Fruit fly (Drosophila melanogaster) whole organism, embryonic: ENCODE measurements around the gene His3.3B.

ENCODE experiments used
- BtbVII ChIP-seq: fragments of 200-800 bp; sonication (Bioruptor generic); optimal IDR thresholded peaks from 3 replicates; lab custom pipeline; 2017; ENCODE audit warnings: missing biosample characterization, mild to moderate bottlenecking, missing genetic modification characterization
- CG10431 ChIP-seq: fragments of 200-800 bp; sonication (Bioruptor generic); optimal IDR thresholded peaks from 3 replicates; lab custom pipeline; 2018; ENCODE audit warnings: missing biosample characterization, mild to moderate bottlenecking, missing genetic modification characterization
- CG11696 ChIP-seq: fragments of 200-800 bp; sonication (Bioruptor generic); IDR thresholded peaks from 2 replicates; pipeline ENCODE4 v1.3.6; 2022; ENCODE audit warnings: missing biosample characterization, missing genetic modification characterization
- CG11723 ChIP-seq: fragments of 200-800 bp; sonication (Bioruptor generic); optimal IDR thresholded peaks from 2 replicates; lab custom pipeline; 2017; ENCODE audit warnings: missing biosample characterization, mild to moderate bottlenecking, missing genetic modification characterization
- CG12071 ChIP-seq: fragments of 200-800 bp; sonication (Bioruptor generic); optimal IDR thresholded peaks from 3 replicates; lab custom pipeline; 2018; ENCODE audit warnings: missing biosample characterization, mild to moderate bottlenecking, missing genetic modification characterization
- CG1233 ChIP-seq: fragments of 200-800 bp; sonication (Bioruptor generic); optimal IDR thresholded peaks from 4 replicates; lab custom pipeline; 2018; ENCODE audit warnings: missing biosample characterization, mild to moderate bottlenecking, missing genetic modification characterization
- CG12942 ChIP-seq: fragments of 200-800 bp; sonication (Bioruptor generic); optimal IDR thresholded peaks from 3 replicates; lab custom pipeline; 2016; ENCODE audit warnings: missing biosample characterization, missing genetic modification characterization
- CG14050 ChIP-seq: fragments of 200-800 bp; sonication (Bioruptor generic); IDR thresholded peaks from 3 replicates; pipeline ENCODE4 v1.3.6; 2022; ENCODE audit warnings: missing biosample characterization, missing genetic modification characterization
- CG16863 ChIP-seq: fragments of 200-800 bp; sonication (Bioruptor generic); optimal IDR thresholded peaks from 3 replicates; lab custom pipeline; 2016; ENCODE audit warnings: missing biosample characterization, missing genetic modification characterization
- CG18619 ChIP-seq: fragments of 200-800 bp; sonication (Bioruptor generic); optimal IDR thresholded peaks from 3 replicates; lab custom pipeline; 2017; ENCODE audit warnings: missing biosample characterization, mild to moderate bottlenecking, missing genetic modification characterization
- CG2202 ChIP-seq: fragments of 200-800 bp; sonication (Bioruptor generic); optimal IDR thresholded peaks from 2 replicates; lab custom pipeline; 2018; ENCODE audit warnings: missing biosample characterization, mild to moderate bottlenecking, missing genetic modification characterization
- CG31388 ChIP-seq: fragments of 200-800 bp; sonication (Bioruptor generic); optimal IDR thresholded peaks from 2 replicates; lab custom pipeline; 2016; ENCODE audit warnings: missing biosample characterization, missing genetic modification characterization
- CG3163 ChIP-seq: fragments of 200-800 bp; sonication (Bioruptor generic); optimal IDR thresholded peaks from 3 replicates; lab custom pipeline; 2016; ENCODE audit warnings: missing biosample characterization, missing genetic modification characterization
- CG34224 ChIP-seq: fragments of 200-800 bp; sonication (Bioruptor generic); IDR thresholded peaks from 3 replicates; pipeline ENCODE4 v1.3.6; 2022; ENCODE audit warnings: missing biosample characterization, missing genetic modification characterization; ENCODE audit not compliant: partially characterized antibody
- CG4707 ChIP-seq: fragments of 200-800 bp; sonication (Bioruptor generic); optimal IDR thresholded peaks from 2 replicates; lab custom pipeline; 2018; ENCODE audit warnings: missing biosample characterization, mild to moderate bottlenecking, missing genetic modification characterization, moderate library complexity
- CG5180 ChIP-seq: fragments of 200-800 bp; sonication (Bioruptor generic); optimal IDR thresholded peaks from 3 replicates; lab custom pipeline; 2017; ENCODE audit warnings: missing biosample characterization, missing genetic modification characterization, mild to moderate bottlenecking, moderate library complexity, missing genetic modification reagents
- CG6654 ChIP-seq: fragments of 200-800 bp; sonication (Bioruptor generic); optimal IDR thresholded peaks from 2 replicates; lab custom pipeline; 2017; ENCODE audit warnings: missing biosample characterization, mild to moderate bottlenecking, missing genetic modification characterization
- CG6813 ChIP-seq: fragments of 200-800 bp; sonication (Bioruptor generic); optimal IDR thresholded peaks from 2 replicates; lab custom pipeline; 2017; ENCODE audit warnings: missing biosample characterization, missing genetic modification characterization, mild to moderate bottlenecking, moderate library complexity, missing genetic modification reagents
- CG7786 ChIP-seq: fragments of 200-800 bp; sonication (Bioruptor generic); optimal IDR thresholded peaks from 2 replicates; lab custom pipeline; 2016; ENCODE audit warnings: missing biosample characterization, missing genetic modification characterization
- CG9609 ChIP-seq: fragments of 200-800 bp; sonication (Bioruptor generic); optimal IDR thresholded peaks from 3 replicates; lab custom pipeline; 2016; ENCODE audit warnings: missing biosample characterization, missing genetic modification characterization
- CG9932 ChIP-seq: fragments of 200-800 bp; sonication (Bioruptor generic); IDR thresholded peaks from 2 replicates; pipeline ENCODE4 v1.3.6; 2022; ENCODE audit warnings: missing biosample characterization, missing genetic modification characterization
- CHES-1-like ChIP-seq: fragments of 200-800 bp; sonication (Bioruptor generic); optimal IDR thresholded peaks from 2 replicates; lab custom pipeline; 2016; ENCODE audit warnings: missing biosample characterization, missing genetic modification characterization
- Dek ChIP-seq: fragments of 200-800 bp; sonication (Bioruptor generic); optimal IDR thresholded peaks from 3 replicates; lab custom pipeline; 2019; ENCODE audit warnings: missing biosample characterization, mild to moderate bottlenecking, missing genetic modification characterization, moderate library complexity
- Dip2 ChIP-seq: fragments of 200-800 bp; sonication (Bioruptor generic); IDR thresholded peaks from 2 replicates; pipeline ENCODE4 v1.3.6; 2022; ENCODE audit warnings: missing biosample characterization, missing genetic modification characterization
- Hr39 ChIP-seq: fragments of >200 bp; optimal IDR thresholded peaks from 2 replicates; lab custom pipeline; 2017
- Myb ChIP-seq: fragments of 200-800 bp; sonication (Bioruptor generic); optimal IDR thresholded peaks from 2 replicates; lab custom pipeline; 2016; ENCODE audit warnings: missing biosample characterization, missing genetic modification characterization
- Neu2 ChIP-seq: fragments of 200-800 bp; sonication (Bioruptor generic); optimal IDR thresholded peaks from 3 replicates; lab custom pipeline; 2016; ENCODE audit warnings: missing biosample characterization, missing genetic modification characterization, borderline replicate concordance
- Pdp1 ChIP-seq, 2 experiments: fragments of 200-800 bp; sonication (Bioruptor generic); optimal IDR thresholded peaks; 3 replicates each; lab custom pipeline; 2016; ENCODE audit warnings: missing biosample characterization in 2 of 2, missing genetic modification characterization in 2 of 2, mild to moderate bottlenecking in 1 of 2, moderate library complexity in 1 of 2
- Poxn ChIP-seq: fragments of 200-800 bp; sonication (Bioruptor generic); IDR thresholded peaks from 2 replicates; pipeline ENCODE4 v1.3.6; 2022; ENCODE audit warnings: missing biosample characterization, missing genetic modification characterization
- ara ChIP-seq: fragments of 200-800 bp; sonication (Bioruptor generic); IDR thresholded peaks from 2 replicates; pipeline ENCODE4 v1.3.6; 2022; ENCODE audit warnings: missing biosample characterization, missing genetic modification characterization
- ash1 ChIP-seq: fragments of 200-800 bp; sonication (Bioruptor generic); optimal IDR thresholded peaks from 2 replicates; lab custom pipeline; 2018; ENCODE audit warnings: missing biosample characterization, mild to moderate bottlenecking, missing genetic modification characterization
- cg ChIP-seq: fragments of 200-800 bp; sonication (Bioruptor generic); optimal IDR thresholded peaks from 3 replicates; lab custom pipeline; 2019; ENCODE audit warnings: missing biosample characterization, mild to moderate bottlenecking, missing genetic modification characterization, moderate library complexity
- chn ChIP-seq: fragments of 200-800 bp; sonication (Bioruptor generic); optimal IDR thresholded peaks from 2 replicates; lab custom pipeline; 2016; ENCODE audit warnings: missing biosample characterization, missing genetic modification characterization
- crp ChIP-seq, 2 experiments: fragments of 200-800 bp; sonication (Bioruptor generic); optimal IDR thresholded peaks; 2 replicates in 1 of 2; 3 replicates in 1 of 2; lab custom pipeline; 2017; ENCODE audit warnings: missing biosample characterization in 2 of 2, missing genetic modification characterization in 2 of 2, mild to moderate bottlenecking in 1 of 2, moderate library complexity in 1 of 2
- ems ChIP-seq: fragments of 200-800 bp; sonication (Bioruptor generic); optimal IDR thresholded peaks from 3 replicates; lab custom pipeline; 2016; ENCODE audit warnings: missing biosample characterization, missing genetic modification characterization
- gro ChIP-seq: fragments of 200-800 bp; sonication (Bioruptor generic); optimal IDR thresholded peaks from 2 replicates; lab custom pipeline; 2016; ENCODE audit warnings: missing biosample characterization, missing genetic modification characterization
- hbn ChIP-seq: fragments of 200-800 bp; sonication (Bioruptor generic); IDR thresholded peaks from 2 replicates; pipeline ENCODE4 v1.3.6; 2022; ENCODE audit warnings: missing biosample characterization, missing genetic modification characterization; ENCODE audit not compliant: partially characterized antibody
- lola ChIP-seq, 3 experiments: fragments of >200 bp in 2 of 3; fragments of 200-800 bp in 1 of 3; sonication (Bioruptor generic) in 1 of 3; optimal IDR thresholded peaks; 2 replicates each; lab custom pipeline; 2017 to 2019; ENCODE audit warnings: missing biosample characterization in 3 of 3, missing genetic modification characterization in 3 of 3, mild to moderate bottlenecking in 1 of 3, moderate library complexity in 1 of 3
- nerfin-1 ChIP-seq: fragments of 200-800 bp; sonication (Bioruptor generic); optimal IDR thresholded peaks from 3 replicates; lab custom pipeline; 2019; ENCODE audit warnings: missing biosample characterization, mild to moderate bottlenecking, missing genetic modification characterization, moderate library complexity
- nerfin-2 ChIP-seq: fragments of 200-800 bp; sonication (Bioruptor generic); IDR thresholded peaks from 2 replicates; pipeline ENCODE4 v1.3.6; 2022; ENCODE audit warnings: missing biosample characterization, missing genetic modification characterization; ENCODE audit not compliant: partially characterized antibody
- nmo ChIP-seq: fragments of 200-800 bp; sonication (Bioruptor generic); optimal IDR thresholded peaks from 2 replicates; lab custom pipeline; 2018; ENCODE audit warnings: missing biosample characterization, mild to moderate bottlenecking, missing genetic modification characterization, moderate library complexity
- oc ChIP-seq: fragments of 200-800 bp; sonication (Bioruptor generic); optimal IDR thresholded peaks from 2 replicates; lab custom pipeline; 2018; ENCODE audit warnings: missing biosample characterization, mild to moderate bottlenecking, missing genetic modification characterization, moderate library complexity
- onecut ChIP-seq: fragments of 200-800 bp; sonication (Bioruptor generic); IDR thresholded peaks from 2 replicates; pipeline ENCODE4 v1.3.6; 2022; ENCODE audit warnings: missing biosample characterization, missing genetic modification characterization
- pfk ChIP-seq: fragments of 200-800 bp; sonication (Bioruptor generic); optimal IDR thresholded peaks from 2 replicates; lab custom pipeline; 2018; ENCODE audit warnings: missing biosample characterization, mild to moderate bottlenecking, missing genetic modification characterization, moderate library complexity
- sens ChIP-seq: fragments of 200-800 bp; sonication (Bioruptor generic); peaks from one replicate; lab custom pipeline; 2016; ENCODE audit warnings: missing biosample characterization, missing genetic modification characterization
- sima ChIP-seq: fragments of 200-800 bp; sonication (Bioruptor generic); optimal IDR thresholded peaks from 2 replicates; lab custom pipeline; 2016; ENCODE audit warnings: missing biosample characterization, missing genetic modification characterization
- stc ChIP-seq: fragments of 200-800 bp; sonication (Bioruptor generic); IDR thresholded peaks from 2 replicates; pipeline ENCODE4 v1.3.6; 2022; ENCODE audit warnings: missing biosample characterization, missing genetic modification characterization
- tgo ChIP-seq: fragments of 200-800 bp; sonication (Bioruptor generic); IDR thresholded peaks from 3 replicates; pipeline ENCODE4 v1.3.6; 2022; ENCODE audit warnings: missing biosample characterization, missing genetic modification characterization
- toy ChIP-seq: fragments of 200-800 bp; sonication (Bioruptor generic); IDR thresholded peaks from 2 replicates; pipeline ENCODE4 v1.3.6; 2022; ENCODE audit warnings: missing biosample characterization, missing genetic modification characterization

Gene His3.3B

DNA sequence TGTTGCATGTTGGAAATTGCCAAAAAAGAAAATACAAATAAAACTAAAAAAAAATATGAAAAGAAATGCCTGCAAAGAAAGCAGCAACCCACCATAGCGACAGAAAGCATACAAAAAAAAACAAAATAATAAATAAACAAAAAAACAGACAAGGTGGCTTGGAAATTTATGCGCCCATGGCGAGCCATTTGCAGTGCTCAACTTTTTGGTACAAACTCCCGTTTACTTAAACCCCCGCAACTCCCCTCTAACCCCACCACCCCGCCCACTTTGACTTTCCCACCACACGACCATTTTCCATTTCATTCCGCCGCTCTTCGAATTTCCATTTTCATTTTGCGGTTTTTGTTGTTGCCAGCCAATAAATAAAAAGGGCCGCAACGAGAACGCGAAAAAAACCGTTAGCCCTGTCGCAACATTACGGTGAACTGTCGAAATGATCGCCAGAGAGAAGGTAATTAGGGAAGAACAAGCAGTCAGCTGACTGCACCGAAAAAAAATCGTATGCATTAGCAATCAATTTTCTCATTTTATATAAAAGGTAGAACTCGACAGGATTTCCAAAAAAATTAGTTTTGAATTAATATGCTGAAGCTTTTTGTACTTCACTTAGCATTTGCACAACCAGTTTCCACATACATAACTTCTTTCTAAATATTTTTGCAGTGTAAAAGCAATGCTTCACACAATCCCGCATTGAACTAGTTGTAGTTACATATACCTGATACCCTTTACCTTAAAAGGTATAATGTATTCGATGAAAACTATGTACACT, 19.5 kb downstream of the His3.3B start (continued):
- TF ChIP-seq CG11696 (no peak), CG16863 (GFP tag; lab: Kevin White, UChicago) (peak; percentile 43), Hr39 (lab: Kevin White, UChicago) (no peak), chn (GFP tag; lab: Kevin White, UChicago) (peak; percentile 3), CG9932 (no peak), CG12071 (GFP tag; lab: Kevin White, UChicago) (peak; percentile 31), nerfin-2 (GFP tag; lab: Robert Waterston, UW) (no peak), CG9609 (peak; percentile 46), CG10431 (no peak), cg (GFP tag; lab: Kevin White, UChicago) (no peak), CHES-1-like (GFP tag; lab: Kevin White, UChicago) (no peak), CG5180 (GFP tag; lab: Kevin White, UChicago) (peak; percentile 53), nmo (peak; percentile 53), nerfin-1 (tag; lab: Kevin White, UChicago) (no peak), BtbVII (GFP tag; lab: Kevin White, UChicago) (no peak), CG1233 (no peak), stc (GFP tag; lab: Robert Waterston, UW) (peak; percentile 52; the same call in 1 of the 2 replicates), Dip2 (no peak), Myb (GFP tag; lab: Kevin White, UChicago) (peak; percentile 34), tgo (GFP tag; lab: Robert Waterston, UW) (peak; percentile 46; the same call in 2 of the 3 replicates), CG2202 (tag; lab: Kevin White, UChicago) (no peak), Dek (tag; lab: Kevin White, UChicago) (peak; percentile 2), lola (GFP tag; optimal IDR thresholded peaks at IDR 0.05; lab: Kevin White, UChicago) (peak in 1 of 3 experiments; percentile 41), gro (no peak), Poxn (GFP tag; lab: Robert Waterston, UW) (no peak), CG18619 (peak; percentile 4), oc (tag; lab: Kevin White, UChicago) (peak; percentile 40), pfk (no peak), ems (GFP tag; lab: Kevin White, UChicago) (peak; percentile 14), Neu2 (no peak), CG4707 (GFP tag; lab: Kevin White, UChicago) (peak; percentile 16), sima (GFP tag; lab: Kevin White, UChicago) (no peak), CG6654 (no peak), hbn (no peak), CG7786 (GFP tag; lab: Kevin White, UChicago) (peak; percentile 51), CG31388 (GFP tag; lab: Kevin White, UChicago) (no peak), toy (no peak), Pdp1 (GFP tag; optimal IDR thresholded peaks at IDR 0.05; lab: Kevin White, UChicago) (peak; percentile 60), CG11723 (peak; percentile 13), CG3163 (GFP tag; lab: Kevin White, UChicago) (no peak), CG14050 (GFP tag; lab: Robert Waterston, UW) (peak; percentile 25; the same call in 1 of the 3 replicates), CG12942 (peak; percentile 12), CG34224 (no peak), onecut (GFP tag; lab: Robert Waterston, UW) (peak; percentile 31; the same call in 1 of the 2 replicates), ara (no peak), ash1 (GFP tag; lab: Kevin White, UChicago) (no peak), crp (GFP tag; optimal IDR thresholded peaks at IDR 0.05; lab: Kevin White, UChicago) (peak in 1 of 2 experiments; percentile 45), sens (peak; percentile 91), CG6813 (GFP tag; lab: Kevin White, UChicago) (peak; percentile 26)
